Worm (Caenorhabditis elegans): ENCODE measurements around the gene C12D5.4.

DNA sequence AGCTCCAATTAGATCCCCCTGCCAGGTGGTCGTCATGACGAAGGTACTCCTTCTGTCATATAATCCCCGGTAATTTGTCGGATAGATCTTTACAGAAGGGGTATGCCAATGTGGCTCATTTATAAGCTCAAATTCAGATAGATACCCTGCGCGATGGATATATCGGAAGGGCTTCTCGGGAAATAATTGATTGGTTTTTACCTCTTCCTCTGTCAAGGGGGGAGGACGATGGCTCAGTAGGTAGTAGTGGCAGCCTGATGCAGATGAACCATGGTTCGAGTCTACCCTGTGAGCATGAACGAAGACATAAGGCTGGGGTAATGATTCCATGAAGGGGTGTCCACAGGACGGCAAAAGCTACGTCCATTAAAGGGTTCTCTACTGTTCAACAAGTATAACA, 25.2 kb upstream of the C12D5.4 start:
- TF ChIP-seq hlh-30 (tag; optimal IDR thresholded peaks at IDR 0.05; ENCODE audit: insufficient read depth) (no peak), sdc-2 (tag; optimal IDR thresholded peaks at IDR 0.05) (peak; percentile 95), elt-2 (tag; optimal IDR thresholded peaks at IDR 0.05) (no peak)
